Worm (Caenorhabditis elegans): Measurements from ENCODE around the gene sna-3.
A peak's percentile ranks its signal among the peaks of the same experiment; 100 is the strongest.

sna-3 gene

DNA sequence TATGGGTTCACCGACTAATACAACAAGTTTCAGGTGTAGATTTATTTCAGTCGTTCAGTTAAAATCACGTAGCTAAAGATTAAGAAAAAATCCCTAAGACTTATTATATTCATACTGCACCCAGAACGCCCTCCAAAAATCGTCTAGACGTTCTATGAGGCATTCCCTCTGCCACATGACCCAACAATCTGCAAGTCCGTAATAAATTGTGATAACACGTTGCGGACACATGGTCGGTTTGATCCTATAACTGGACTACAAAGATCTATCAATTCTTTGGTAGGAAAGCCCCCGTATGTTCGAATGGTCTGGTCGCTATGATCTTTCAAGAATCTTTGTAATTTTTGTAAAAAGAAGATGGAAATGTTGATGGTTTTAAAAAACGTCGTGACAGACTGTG lies 9.9 kb upstream of the sna-3 start:
- TF ChIP-seq lin-15B (tag; optimal IDR thresholded peaks at IDR 0.05) (no peak), daf-12 (tag; optimal IDR thresholded peaks at IDR 0.05) (no peak), Y5F2A.4 (GFP tag; optimal IDR thresholded peaks at IDR 0.05) (no peak), mxl-3 (GFP tag; optimal IDR thresholded peaks at IDR 0.05) (peak; percentile 92), hlh-11 (tag; optimal IDR thresholded peaks at IDR 0.05) (peak; percentile 23), attf-4 (tag; optimal IDR thresholded peaks at IDR 0.05) (no peak), vab-7 (GFP tag; IDR thresholded peaks at IDR 0.05) (no peak), nhr-48 (tag; optimal IDR thresholded peaks at IDR 0.05) (peak; percentile 83), dmd-6 (GFP tag; IDR thresholded peaks at IDR 0.05) (0 out of 2 replicates have a peak, but pooled peaks have one; percentile 8), hlh-30 (tag; optimal IDR thresholded peaks at IDR 0.05; ENCODE audit: insufficient read depth) (peak; percentile 14), mdl-1 (tag; optimal IDR thresholded peaks at IDR 0.05) (peak in 1 of 2 experiments; percentile 71), fos-1 (tag; optimal IDR thresholded peaks at IDR 0.05) (no peak), nhr-28 (tag; optimal IDR thresholded peaks at IDR 0.05) (peak; percentile 84)

DNA sequence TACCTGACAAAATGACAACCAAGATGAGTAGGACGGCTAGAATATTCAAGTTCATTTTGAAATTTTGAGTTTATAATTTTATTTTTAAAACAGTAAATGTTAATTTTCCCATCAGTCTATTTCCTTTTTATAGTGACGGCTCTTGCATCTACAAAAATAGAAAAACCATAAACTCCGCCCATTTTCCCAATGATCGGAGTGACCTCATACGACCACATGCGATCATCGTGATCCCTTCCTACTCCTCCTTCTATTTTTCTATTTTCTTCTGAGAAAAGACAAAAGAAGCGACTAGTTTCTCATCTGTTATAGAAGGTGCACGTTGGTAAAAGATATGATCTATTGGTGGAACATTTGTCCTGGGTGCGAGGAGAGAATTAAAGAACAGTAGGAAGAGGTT lies 9.5 kb upstream of the sna-3 start, which contains the start of gene C23G10.11:
Gene C23G10.11 (minus strand): TSS at position 101 of the 400 bp plus-strand sequence.
- TF ChIP-seq nhr-28 (tag; optimal IDR thresholded peaks at IDR 0.05), result peak; percentile 12
- no peak for TF ChIP-seq vab-7 (GFP tag; IDR thresholded peaks at IDR 0.05)

- TF ChIP-seq lin-29 (GFP tag; IDR thresholded peaks at IDR 0.05), result no peak
- no peak for TF ChIP-seq daf-19 (GFP tag; conservative IDR thresholded peaks at IDR 0.05)
Observed at ce11 chrIII:6213915-6214314, 7.9 kb upstream of the sna-3 start, which contains the start of gene C23G10.10. Gene C23G10.10, minus strand, starts transcription at chrIII:6214015.

DNA sequence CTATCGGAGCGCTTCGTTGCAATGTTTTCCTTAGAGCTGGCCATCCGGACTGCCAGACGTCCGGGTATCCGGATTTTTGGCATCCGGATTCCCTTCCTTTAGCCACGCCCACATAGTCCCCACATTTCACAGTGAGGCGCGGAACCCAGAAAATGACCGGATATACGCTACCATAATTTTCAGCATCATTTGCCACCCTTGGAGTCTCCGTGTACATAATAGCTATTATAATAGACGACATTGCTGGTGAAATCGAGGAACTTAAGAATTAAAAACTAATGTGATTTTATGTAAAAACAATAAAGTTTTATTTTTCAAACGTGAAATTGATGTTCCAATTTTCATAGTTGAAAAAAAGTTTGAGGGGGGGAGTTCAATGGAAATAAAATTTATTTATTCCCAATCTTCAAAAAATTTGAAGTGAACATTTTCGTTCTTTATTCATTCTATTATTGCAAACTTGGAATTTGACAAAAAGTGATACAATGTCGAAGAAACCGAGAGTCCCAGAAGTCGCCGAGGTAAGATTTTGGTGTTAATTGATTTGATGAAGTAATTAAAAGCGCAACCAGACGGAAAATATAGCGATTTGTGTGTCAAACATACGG lies 4.3 kb upstream of the sna-3 start:
- TF ChIP-seq F49E8.2 (tag; optimal IDR thresholded peaks at IDR 0.05; ENCODE audit: borderline replicate concordance) (peak; percentile 79), attf-4 (tag; optimal IDR thresholded peaks at IDR 0.05) (no peak), Y48G9A.11 (GFP tag; IDR thresholded peaks at IDR 0.05) (no peak), snpc-4 (tag; optimal IDR thresholded peaks at IDR 0.05) (peak; percentile 13), unc-130 (GFP tag; optimal IDR thresholded peaks at IDR 0.05) (peak; percentile 4), mdt-29 (GFP tag; IDR thresholded peaks at IDR 0.05) (0 out of 2 replicates have a peak, but pooled peaks have one; percentile 33), nhr-237 (tag; optimal IDR thresholded peaks at IDR 0.05) (no peak)

ce11 chrIII:6208984-6209383 lies 3.0 kb upstream of the sna-3 start, which contains the start of gene C23G10.1:
Gene C23G10.1, plus strand, starts transcription at chrIII:6209284.
- TF ChIP-seq duxl-1 (tag; optimal IDR thresholded peaks at IDR 0.05; ENCODE audit: poor library complexity), result no peak
- TF ChIP-seq ceh-82 (tag; optimal IDR thresholded peaks at IDR 0.05), result no peak
- TF ChIP-seq daf-16 (GFP tag; optimal IDR thresholded peaks at IDR 0.05), result no peak
- no peak for TF ChIP-seq daf-16 (tag; optimal IDR thresholded peaks at IDR 0.05)
- no peak for TF ChIP-seq mdt-29 (GFP tag; IDR thresholded peaks at IDR 0.05)
- no peak for TF ChIP-seq D1046.2 (GFP tag; IDR thresholded peaks at IDR 0.05)
- no peak for TF ChIP-seq ZK337.2 (GFP tag; IDR thresholded peaks at IDR 0.05)
- TF ChIP-seq hmg-1.1 (GFP tag; IDR thresholded peaks at IDR 0.05), result no peak
- no peak for TF ChIP-seq nhr-6 (tag; optimal IDR thresholded peaks at IDR 0.05)
- no peak for TF ChIP-seq lsy-2 (tag; optimal IDR thresholded peaks at IDR 0.05)
- TF ChIP-seq lim-7 (GFP tag; IDR thresholded peaks at IDR 0.05), result no peak
- TF ChIP-seq nhr-28 (tag; optimal IDR thresholded peaks at IDR 0.05), result no peak
- TF ChIP-seq madf-9 (GFP tag; conservative IDR thresholded peaks at IDR 0.05), result no peak
- no peak for TF ChIP-seq dmd-8 (GFP tag; IDR thresholded peaks at IDR 0.05)
- no peak for TF ChIP-seq F26F4.8 (GFP tag; conservative IDR thresholded peaks at IDR 0.05)
- TF ChIP-seq nhr-102 (tag; optimal IDR thresholded peaks at IDR 0.05), result no peak
- no peak for TF ChIP-seq ceh-20 (GFP tag; IDR thresholded peaks at IDR 0.05)
- TF ChIP-seq pha-4 (GFP tag; IDR thresholded peaks at IDR 0.05), result no peak
- TF ChIP-seq pha-4 (tag; optimal IDR thresholded peaks at IDR 0.05), result no peak
- TF ChIP-seq lin-39 (tag; optimal IDR thresholded peaks at IDR 0.05), result no peak
- no peak for TF ChIP-seq spr-1 (tag; optimal IDR thresholded peaks at IDR 0.05)
- TF ChIP-seq fkh-10 (GFP tag; optimal IDR thresholded peaks at IDR 0.05), result no peak

All from whole organism, L4 larva.